Worm (Caenorhabditis elegans) whole organism, L4 larva: ENCODE results near the gene R04F11.5.

Experiments
- F26F4.8 ChIP-seq: fragments of 200-800 bp; sonication (Bioruptor generic); conservative IDR thresholded peaks from 2 replicates; pipeline ENCODE4 v1.3.6; 2022; ENCODE audit warnings: missing genetic modification characterization, missing compliant biosample characterization
- F44E2.7 ChIP-seq: fragments of 200-800 bp; sonication (Bioruptor generic); IDR thresholded peaks from 2 replicates; pipeline ENCODE4 v2.1.2; 2022; ENCODE audit warnings: missing genetic modification characterization, missing compliant biosample characterization
- F49E8.2 ChIP-seq: sonication (generic microtip); optimal IDR thresholded peaks from 2 replicates; lab custom pipeline; 2016; ENCODE audit warnings: missing compliant biosample characterization, mild to moderate bottlenecking, missing genetic modification characterization, borderline replicate concordance
- T20F7.1 ChIP-seq: fragments of 200-800 bp; sonication (Bioruptor generic); optimal IDR thresholded peaks from 2 replicates; lab custom pipeline; 2018; ENCODE audit warnings: mild to moderate bottlenecking, missing genetic modification characterization, missing compliant biosample characterization
- Y105C5A.15 ChIP-seq: fragments of 200-800 bp; sonication (Bioruptor generic); IDR thresholded peaks from 2 replicates; pipeline ENCODE4 v1.3.6; 2022; ENCODE audit warnings: missing genetic modification characterization, missing compliant biosample characterization
- Y5F2A.4 ChIP-seq: fragments of 200-800 bp; sonication (Bioruptor generic); optimal IDR thresholded peaks from 2 replicates; lab custom pipeline; 2018; ENCODE audit warnings: mild to moderate bottlenecking, missing genetic modification characterization, missing compliant biosample characterization
- Y75B8A.6 ChIP-seq: fragments of 200-800 bp; sonication (Bioruptor generic); IDR thresholded peaks from 2 replicates; pipeline ENCODE4 v1.3.6; 2022; ENCODE audit warnings: missing genetic modification reagents, missing genetic modification characterization, missing compliant biosample characterization
- aha-1 ChIP-seq: fragments of 150-350 bp; peaks from one replicate; lab custom pipeline; 2014; ENCODE audit warnings: missing biosample characterization, missing genetic modification characterization
- aly-2 ChIP-seq: sonication (generic microtip); optimal IDR thresholded peaks from 2 replicates; lab custom pipeline; 2018; ENCODE audit warnings: missing biosample characterization, missing genetic modification characterization
- ceh-20 ChIP-seq: fragments of 200-800 bp; sonication (Bioruptor generic); IDR thresholded peaks from 2 replicates; pipeline ENCODE4 v1.3.6; 2022; ENCODE audit warnings: missing genetic modification reagents, missing genetic modification characterization, missing compliant biosample characterization
- ceh-28 ChIP-seq: fragments of 150-350 bp; optimal IDR thresholded peaks from 2 replicates; lab custom pipeline; 2014; ENCODE audit warnings: missing biosample characterization, missing genetic modification reagents, missing genetic modification characterization
- ceh-44 ChIP-seq: fragments of 200-800 bp; sonication (Bioruptor generic); IDR thresholded peaks from 2 replicates; pipeline ENCODE4 v1.3.6; 2022; ENCODE audit warnings: missing genetic modification reagents, missing genetic modification characterization, missing compliant biosample characterization
- ctbp-1 ChIP-seq: fragments of 200-800 bp; sonication (Bioruptor generic); IDR thresholded peaks from 2 replicates; pipeline ENCODE4 v1.3.6; 2022; ENCODE audit warnings: missing genetic modification reagents, missing genetic modification characterization, missing compliant biosample characterization
- duxl-1 ChIP-seq: sonication (generic microtip); optimal IDR thresholded peaks from 2 replicates; lab custom pipeline; 2016; ENCODE audit warnings: mild to moderate bottlenecking, missing genetic modification characterization, moderate library complexity, missing compliant biosample characterization; ENCODE audit not compliant: poor library complexity
- egl-43 ChIP-seq: fragments of 200-800 bp; sonication (Bioruptor generic); IDR thresholded peaks from 2 replicates; pipeline ENCODE4 v1.3.6; 2022; ENCODE audit warnings: missing genetic modification reagents, missing genetic modification characterization, missing compliant biosample characterization
- hif-1 ChIP-seq, 2 experiments: sonication (generic microtip); optimal IDR thresholded peaks; 2 replicates each; lab custom pipeline; 2016 to 2017; ENCODE audit warnings: missing compliant biosample characterization in 2 of 2, missing genetic modification characterization in 2 of 2, missing genetic modification reagents in 2 of 2, missing genotype in 2 of 2, mild to moderate bottlenecking in 1 of 2
- hlh-30 ChIP-seq: sonication (generic microtip); optimal IDR thresholded peaks from 2 replicates; lab custom pipeline; 2017; ENCODE audit warnings: antibody characterized with exemption, mild to moderate bottlenecking, missing genetic modification characterization, missing compliant biosample characterization; ENCODE audit not compliant: insufficient read depth
- lin-1 ChIP-seq: fragments of 200-800 bp; sonication (Bioruptor generic); IDR thresholded peaks from 2 replicates; pipeline ENCODE4 v1.3.6; 2022; ENCODE audit warnings: missing genetic modification reagents, missing genetic modification characterization, missing compliant biosample characterization
- lin-13 ChIP-seq: fragments of 150-350 bp; optimal IDR thresholded peaks from 2 replicates; lab custom pipeline; 2014; ENCODE audit warnings: missing biosample characterization, missing genetic modification reagents, missing genetic modification characterization
- lin-15B ChIP-seq: fragments of 150-350 bp; sonication (generic microtip); optimal IDR thresholded peaks from 3 replicates; lab custom pipeline; 2014; ENCODE audit warnings: missing biosample characterization, missing genetic modification characterization
- lin-29 ChIP-seq: fragments of 200-800 bp; sonication (Bioruptor generic); IDR thresholded peaks from 2 replicates; pipeline ENCODE4 v1.3.6; 2022; ENCODE audit warnings: missing genetic modification reagents, missing genetic modification characterization, missing compliant biosample characterization
- lin-38 ChIP-seq: fragments of 200-800 bp; sonication (Bioruptor generic); IDR thresholded peaks from 2 replicates; pipeline ENCODE4 v1.3.6; 2022; ENCODE audit warnings: missing genetic modification reagents, missing genetic modification characterization, missing compliant biosample characterization
- lin-39 ChIP-seq: fragments of 150-350 bp; optimal IDR thresholded peaks from 2 replicates; lab custom pipeline; 2014; ENCODE audit warnings: missing biosample characterization, missing genetic modification reagents, missing genetic modification characterization
- lir-3 ChIP-seq: sonication (generic microtip); optimal IDR thresholded peaks from 2 replicates; lab custom pipeline; 2016; ENCODE audit warnings: mild to moderate bottlenecking, missing genetic modification characterization, missing compliant biosample characterization
- madf-9 ChIP-seq: fragments of 200-800 bp; sonication (Bioruptor generic); conservative IDR thresholded peaks from 2 replicates; pipeline ENCODE4 v1.3.6; 2022; ENCODE audit warnings: missing genetic modification reagents, missing genetic modification characterization, missing compliant biosample characterization
- mdl-1 ChIP-seq, 2 experiments: fragments of 150-350 bp in 1 of 2; sonication (generic microtip) in 1 of 2; optimal IDR thresholded peaks; 2 replicates each; lab custom pipeline; 2014 to 2017; ENCODE audit warnings: missing biosample characterization in 2 of 2, missing genetic modification characterization in 2 of 2
- mdt-29 ChIP-seq: fragments of 200-800 bp; sonication (Bioruptor generic); IDR thresholded peaks from 2 replicates; pipeline ENCODE4 v1.3.6; 2022; ENCODE audit warnings: missing genetic modification reagents, missing genetic modification characterization, missing compliant biosample characterization
- mep-1 ChIP-seq: fragments of 150-350 bp; sonication (generic microtip); optimal IDR thresholded peaks from 3 replicates; lab custom pipeline; 2014; ENCODE audit warnings: missing biosample characterization, missing genetic modification characterization
- mxl-2 ChIP-seq: fragments of 200-800 bp; sonication (Bioruptor generic); conservative IDR thresholded peaks from 2 replicates; pipeline ENCODE4 v1.3.6; 2022; ENCODE audit warnings: missing genetic modification reagents, missing genetic modification characterization, missing compliant biosample characterization
- nhr-10 ChIP-seq: fragments of 150-350 bp; optimal IDR thresholded peaks from 2 replicates; lab custom pipeline; 2014; ENCODE audit warnings: missing biosample characterization, missing genetic modification characterization
- nhr-111 ChIP-seq: fragments of 200-800 bp; sonication (Bioruptor generic); optimal IDR thresholded peaks from 2 replicates; lab custom pipeline; 2018; ENCODE audit warnings: mild to moderate bottlenecking, missing genetic modification characterization, missing compliant biosample characterization
- nhr-237 ChIP-seq: sonication (generic microtip); optimal IDR thresholded peaks from 2 replicates; lab custom pipeline; 2017; ENCODE audit warnings: missing biosample characterization, missing genetic modification characterization
- nhr-28 ChIP-seq: fragments of 150-350 bp; optimal IDR thresholded peaks from 2 replicates; lab custom pipeline; 2014; ENCODE audit warnings: missing biosample characterization, missing genetic modification characterization
- nhr-42 ChIP-seq: fragments of 200-800 bp; sonication (Bioruptor generic); IDR thresholded peaks from 2 replicates; pipeline ENCODE4 v1.3.6; 2022; ENCODE audit warnings: missing genetic modification characterization, missing compliant biosample characterization
- nhr-76 ChIP-seq: fragments of 150-350 bp; optimal IDR thresholded peaks from 2 replicates; lab custom pipeline; 2014; ENCODE audit warnings: missing biosample characterization, missing genetic modification characterization
- saeg-2 ChIP-seq: fragments of 200-800 bp; sonication (Bioruptor generic); IDR thresholded peaks from 2 replicates; pipeline ENCODE4 v1.3.6; 2022; ENCODE audit warnings: missing genetic modification reagents, missing genetic modification characterization, missing compliant biosample characterization
- snpc-1.2 ChIP-seq: fragments of 200-800 bp; sonication (Bioruptor generic); IDR thresholded peaks from 2 replicates; pipeline ENCODE4 v1.3.6; 2022; ENCODE audit warnings: missing genetic modification reagents, missing genetic modification characterization, missing compliant biosample characterization
- spr-3 ChIP-seq: fragments of 200-800 bp; sonication (Bioruptor generic); optimal IDR thresholded peaks from 2 replicates; lab custom pipeline; 2018; ENCODE audit warnings: mild to moderate bottlenecking, missing genetic modification characterization, missing compliant biosample characterization
- tra-1 ChIP-seq: fragments of 200-800 bp; sonication (Bioruptor generic); IDR thresholded peaks from 2 replicates; pipeline ENCODE4 v1.3.6; 2022; ENCODE audit warnings: missing genetic modification reagents, missing genetic modification characterization, missing compliant biosample characterization
- unc-130 ChIP-seq: sonication (generic microtip); optimal IDR thresholded peaks from 2 replicates; lab custom pipeline; 2016; ENCODE audit warnings: missing genetic modification reagents, missing genetic modification characterization, missing compliant biosample characterization
- unc-62 ChIP-seq, 3 experiments: fragments of 150-350 bp in 1 of 3; sonication (generic microtip); optimal IDR thresholded peaks in 2 of 3; peaks in 1 of 3; 1 replicate in 1 of 3; 2 replicates in 2 of 3; lab custom pipeline; 2014 to 2017; ENCODE audit warnings: missing biosample characterization in 3 of 3, missing genetic modification characterization in 3 of 3, missing genetic modification reagents in 3 of 3, missing genotype in 1 of 3
- zfp-3 ChIP-seq: fragments of 200-800 bp; sonication (Bioruptor generic); conservative IDR thresholded peaks from 2 replicates; pipeline ENCODE4 v1.3.6; 2022; ENCODE audit warnings: missing genetic modification reagents, missing genetic modification characterization, missing compliant biosample characterization

Gene R04F11.5

ce11 chrV:12347854-12348253 is 30.0 kb upstream of the R04F11.5 start (continued):
- TF ChIP-seq zfp-3 (GFP tag; lab: Robert Waterston, UW): no peak

- TF ChIP-seq F49E8.2 (tag; lab: Kevin White, UChicago) (no peak), nhr-111 (no peak), snpc-1.2 (GFP tag; lab: Robert Waterston, UW) (no peak), Y105C5A.15 (no peak), ceh-44 (GFP tag; lab: Robert Waterston, UW) (no peak), unc-62 (GFP tag; optimal IDR thresholded peaks at IDR 0.05 in 1 of 2; lab: Kevin White, UChicago) (no peak), unc-62 (tag; optimal IDR thresholded peaks at IDR 0.05; lab: Kevin White, UChicago) (no peak)
These were observed 28.0 kb upstream of the R04F11.5 start, which contains the start of gene snb-2 for ce11 chrV:12345808-12346207. TSS of gene snb-2 (minus strand) at chrV:12345908.

- TF ChIP-seq F49E8.2 (tag; lab: Kevin White, UChicago) (no peak), mdl-1 (tag; optimal IDR thresholded peaks at IDR 0.05; lab: Kevin White, UChicago) (no peak)
These were observed 27.0 kb upstream of the R04F11.5 start, which contains the start of gene F23H12.3 for ce11 chrV:12344845-12345244. TSS of gene F23H12.3 (plus strand) at chrV:12345145.

ce11 chrV:12343419-12343969 is 25.7 kb upstream of the R04F11.5 start, which contains the start of gene tomm-20:
TSS of gene tomm-20 (minus strand) at chrV:12343469.
- no peak for TF ChIP-seq Y5F2A.4 (GFP tag; lab: Kevin White, UChicago)
- TF ChIP-seq nhr-237 (tag; lab: Kevin White, UChicago): no peak
- peak; percentile 79; the same call in 1 of the 2 replicates for TF ChIP-seq nhr-42 (GFP tag; lab: Robert Waterston, UW)
- peak; percentile 95 for TF ChIP-seq mep-1 (tag; lab: Kevin White, UChicago)
- TF ChIP-seq lin-1 (GFP tag; lab: Robert Waterston, UW): no peak; the same call in 1 of the 2 replicates
- peak; percentile 44 for TF ChIP-seq nhr-76 (tag; lab: Kevin White, UChicago)
- peak; percentile 91 for TF ChIP-seq lin-38
- TF ChIP-seq egl-43 (GFP tag; lab: Robert Waterston, UW): no peak
- TF ChIP-seq madf-9 (GFP tag; lab: Robert Waterston, UW): no peak
- TF ChIP-seq hlh-30: peak; percentile 82
- TF ChIP-seq spr-3 (GFP tag; lab: Kevin White, UChicago): peak; percentile 56
- no peak for TF ChIP-seq lin-39 (tag; lab: Kevin White, UChicago)
- TF ChIP-seq nhr-28 (tag; lab: Kevin White, UChicago): peak; percentile 69
- TF ChIP-seq ceh-20 (GFP tag; lab: Robert Waterston, UW): peak; percentile 86
- no peak for TF ChIP-seq nhr-10 (tag; lab: Kevin White, UChicago)
- peak; percentile 86 for TF ChIP-seq aha-1
- peak; percentile 50 for TF ChIP-seq lin-15B (tag; lab: Kevin White, UChicago)
- TF ChIP-seq lin-29 (GFP tag; lab: Robert Waterston, UW): peak; percentile 84
- no peak for TF ChIP-seq aly-2 (tag; lab: Kevin White, UChicago)
- 0 out of 2 replicates have a peak, but pooled peaks have one; percentile 62 for TF ChIP-seq snpc-1.2 (GFP tag; lab: Robert Waterston, UW)
- no peak for TF ChIP-seq F26F4.8 (GFP tag; lab: Robert Waterston, UW)
- no peak for TF ChIP-seq F44E2.7 (GFP tag; lab: Robert Waterston, UW)
- peak; percentile 71 for TF ChIP-seq lin-13 (GFP tag; lab: Kevin White, UChicago)
- no peak for TF ChIP-seq Y75B8A.6 (GFP tag; lab: Robert Waterston, UW)
- TF ChIP-seq ceh-28 (tag; lab: Kevin White, UChicago): no peak
- TF ChIP-seq hif-1 (tag; optimal IDR thresholded peaks at IDR 0.05; lab: Kevin White, UChicago): peak; percentile 51 to 63
- TF ChIP-seq saeg-2 (GFP tag; lab: Robert Waterston, UW): 0 out of 2 replicates have a peak, but pooled peaks have one; percentile 60
- no peak; the same call in 1 of the 2 replicates for TF ChIP-seq zfp-3 (GFP tag; lab: Robert Waterston, UW)
- peak; percentile 16 for TF ChIP-seq lir-3
- TF ChIP-seq duxl-1 (tag; lab: Kevin White, UChicago): peak; percentile 84
- TF ChIP-seq mdt-29: 0 out of 2 replicates have a peak, but pooled peaks have one; percentile 14
- no peak for TF ChIP-seq mxl-2 (GFP tag; lab: Robert Waterston, UW)
- peak; percentile 4 for TF ChIP-seq unc-130
- TF ChIP-seq tra-1 (GFP tag; lab: Robert Waterston, UW): peak; percentile 89
- TF ChIP-seq Y105C5A.15: no peak
- peak; percentile 79; the same call in 1 of the 2 replicates for TF ChIP-seq ctbp-1 (GFP tag; lab: Robert Waterston, UW)
- TF ChIP-seq T20F7.1: peak; percentile 92
